Worm (Caenorhabditis elegans) whole organism, young adult: Measurements from ENCODE around the gene srh-290.

Source experiments
- F39B2.1 ChIP-seq: fragments of 200-800 bp; sonication (Bioruptor generic); IDR thresholded peaks from 2 replicates; pipeline ENCODE4 v1.3.6; 2022; ENCODE audit warnings: missing genetic modification reagents, missing genetic modification characterization, missing compliant biosample characterization

srh-290 gene

DNA sequence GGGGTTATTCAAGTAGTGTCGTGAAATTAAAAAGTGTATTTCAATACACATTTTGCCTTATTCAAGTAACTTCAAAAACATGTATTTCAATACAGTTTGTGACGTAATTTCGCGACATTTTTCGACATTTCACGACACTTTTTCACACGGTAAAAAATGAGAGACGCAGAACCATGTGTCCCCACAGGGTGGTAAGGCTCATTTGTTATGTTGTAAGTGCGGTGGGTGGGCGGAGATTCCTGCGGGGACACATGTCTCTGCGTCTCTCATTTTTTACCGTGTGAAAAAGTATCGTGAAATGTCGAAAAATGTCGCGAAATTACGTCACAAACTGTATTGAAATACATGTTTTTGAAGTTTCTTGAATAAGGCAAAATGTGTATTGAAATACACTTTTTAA lies 41.9 kb downstream of the srh-290 start:
- peak; percentile 98 for TF ChIP-seq F39B2.1
- TF ChIP-seq, all 124 proteins: peak for 1; not testable (repeated sequence) for 123
